Fruit fly (Drosophila melanogaster): ENCODE results near the gene comt.

dm6 chrX:13296405-13297183 lies 37.8 kb downstream of the comt start, which contains the start of gene CG1622:
- no peak for TF ChIP-seq usp (GFP tag; optimal IDR thresholded peaks at IDR 0.05)
- peak; percentile 42 for TF ChIP-seq Sp1 (GFP tag; optimal IDR thresholded peaks at IDR 0.05)
- TF ChIP-seq pan (optimal IDR thresholded peaks at IDR 0.05), result no peak
- no peak for TF ChIP-seq Hnf4 (GFP tag; optimal IDR thresholded peaks at IDR 0.05)
- no peak for TF ChIP-seq CG9705 (GFP tag; optimal IDR thresholded peaks at IDR 0.05)
- no peak for TF ChIP-seq Myc (optimal IDR thresholded peaks at IDR 0.05)
- TF ChIP-seq foxo (GFP tag; optimal IDR thresholded peaks at IDR 0.05), result peak in 1 of 2 experiments; percentile 49
- peak; percentile 32 for TF ChIP-seq psq (GFP tag; optimal IDR thresholded peaks at IDR 0.05)
- TF ChIP-seq Dfd (GFP tag; optimal IDR thresholded peaks at IDR 0.05), result no peak
- TF ChIP-seq jim (GFP tag; optimal IDR thresholded peaks at IDR 0.05), result no peak
- TF ChIP-seq fru (GFP tag; optimal IDR thresholded peaks at IDR 0.05), result no peak
- TF ChIP-seq dmrt93B (GFP tag; optimal IDR thresholded peaks at IDR 0.05), result no peak
- no peak for TF ChIP-seq br (GFP tag; optimal IDR thresholded peaks at IDR 0.05)

Measured in whole organism, wandering third instar larva.